Worm (Caenorhabditis elegans): ENCODE data around the gene best-18.

Gene best-18

ce11 chrIII:10231641-10232040 lies 19.4 kb downstream of the best-18 start:
- TF ChIP-seq ceh-22 (tag; optimal IDR thresholded peaks at IDR 0.05) (no peak), C08G9.2 (tag; optimal IDR thresholded peaks at IDR 0.05) (no peak), fkh-10 (GFP tag; optimal IDR thresholded peaks at IDR 0.05) (no peak), ceh-6 (GFP tag; optimal IDR thresholded peaks at IDR 0.05) (no peak), K09A11.1 (tag; optimal IDR thresholded peaks at IDR 0.05; ENCODE audit: insufficient read depth) (no peak), hlh-8 (tag; optimal IDR thresholded peaks at IDR 0.05) (no peak), sox-4 (tag; optimal IDR thresholded peaks at IDR 0.05) (no peak), ceh-2 (tag; optimal IDR thresholded peaks at IDR 0.05) (no peak), pha-2 (tag; optimal IDR thresholded peaks at IDR 0.05) (no peak), ttx-3 (tag; optimal IDR thresholded peaks at IDR 0.05) (no peak), T23F11.4 (GFP tag; optimal IDR thresholded peaks at IDR 0.05) (no peak), che-1 (tag; optimal IDR thresholded peaks at IDR 0.05) (no peak), pax-1 (tag; optimal IDR thresholded peaks at IDR 0.05) (no peak), K02D7.2 (tag; optimal IDR thresholded peaks at IDR 0.05) (no peak), ceh-9 (tag; optimal IDR thresholded peaks at IDR 0.05) (no peak), pag-3 (tag; optimal IDR thresholded peaks at IDR 0.05; ENCODE audit: borderline replicate concordance) (no peak), pat-9 (tag; optimal IDR thresholded peaks at IDR 0.05) (no peak), nhr-232 (tag; optimal IDR thresholded peaks at IDR 0.05) (no peak), ceh-48 (tag; optimal IDR thresholded peaks at IDR 0.05) (no peak)

ce11 chrIII:10233979-10234378 lies 21.8 kb downstream of the best-18 start, which contains the start of gene paml-1:
paml-1 (minus strand) TSS chrIII:10234079.
- TF ChIP-seq ceh-31 (tag; optimal IDR thresholded peaks at IDR 0.05) = no peak
- no peak for TF ChIP-seq eyg-1 (tag; optimal IDR thresholded peaks at IDR 0.05)
- TF ChIP-seq ceh-45 (GFP tag; IDR thresholded peaks at IDR 0.05) = no peak
- no peak for TF ChIP-seq ama-1 (optimal IDR thresholded peaks at IDR 0.05)

- TF ChIP-seq nhr-232 (tag; optimal IDR thresholded peaks at IDR 0.05) (no peak), hlh-8 (tag; optimal IDR thresholded peaks at IDR 0.05) (no peak), lin-11 (tag; optimal IDR thresholded peaks at IDR 0.05) (no peak), sox-2 (GFP tag; IDR thresholded peaks at IDR 0.05) (no peak), K09A11.1 (tag; optimal IDR thresholded peaks at IDR 0.05; ENCODE audit: insufficient read depth) (no peak), unc-42 (tag; optimal IDR thresholded peaks at IDR 0.05) (no peak), fkh-6 (tag; optimal IDR thresholded peaks at IDR 0.05) (no peak), ama-1 (optimal IDR thresholded peaks at IDR 0.05) (no peak), ceh-30 (tag; optimal IDR thresholded peaks at IDR 0.05) (no peak), che-1 (tag; optimal IDR thresholded peaks at IDR 0.05) (no peak)
Measured at ce11 chrIII:10236291-10236871, 24.2 kb downstream of the best-18 start.

- TF ChIP-seq mec-3 (tag; optimal IDR thresholded peaks at IDR 0.05; ENCODE audit: borderline replicate concordance) (no peak), unc-86 (tag; optimal IDR thresholded peaks at IDR 0.05) (no peak), ceh-9 (tag; optimal IDR thresholded peaks at IDR 0.05) (no peak), ceh-31 (tag; optimal IDR thresholded peaks at IDR 0.05) (no peak), ceh-18 (tag; optimal IDR thresholded peaks at IDR 0.05) (no peak), ceh-22 (tag; optimal IDR thresholded peaks at IDR 0.05) (no peak), npax-4 (tag; optimal IDR thresholded peaks at IDR 0.05) (no peak), unc-42 (tag; optimal IDR thresholded peaks at IDR 0.05) (no peak), elt-2 (tag; optimal IDR thresholded peaks at IDR 0.05) (no peak), ceh-24 (tag; optimal IDR thresholded peaks at IDR 0.05) (no peak)
Measured at ce11 chrIII:10238448-10239154, 26.4 kb downstream of the best-18 start, which contains the start of gene Y70G10A.3. Y70G10A.3 (plus strand) TSS chrIII:10239104.

Measured in whole organism, late embryonic.